Worm (Caenorhabditis elegans) whole organism, mixed stage, embryonic: ENCODE data around the gene T05H10.4.

Experiments used
- M03D4.4 ChIP-seq: sonication (generic microtip); optimal IDR thresholded peaks from 2 replicates; lab custom pipeline; 2017; ENCODE audit warnings: mild to moderate bottlenecking, missing genetic modification characterization, missing compliant biosample characterization
- bed-3 ChIP-seq: fragments of 200-800 bp; sonication (Bioruptor generic); optimal IDR thresholded peaks from 3 replicates; lab custom pipeline; 2018; ENCODE audit warnings: mild to moderate bottlenecking, missing genetic modification characterization, moderate library complexity, missing compliant biosample characterization
- blmp-1 ChIP-seq: fragments of 150-350 bp; optimal IDR thresholded peaks from 2 replicates; lab custom pipeline; 2014; ENCODE audit warnings: missing biosample characterization, missing genetic modification characterization
- ceh-43 ChIP-seq: fragments of 200-800 bp; sonication (Bioruptor generic); optimal IDR thresholded peaks from 2 replicates; lab custom pipeline; 2018; ENCODE audit warnings: mild to moderate bottlenecking, missing genetic modification characterization, moderate library complexity, missing compliant biosample characterization
- ceh-83 ChIP-seq: fragments of 200-800 bp; sonication (Bioruptor generic); optimal IDR thresholded peaks from 2 replicates; lab custom pipeline; 2018; ENCODE audit warnings: mild to moderate bottlenecking, missing genetic modification characterization, missing compliant biosample characterization
- ces-1 ChIP-seq: fragments of 150-350 bp; optimal IDR thresholded peaks from 2 replicates; lab custom pipeline; 2014; ENCODE audit warnings: missing biosample characterization, missing genetic modification reagents, missing genetic modification characterization
- cnd-1 ChIP-seq: fragments of 200-800 bp; sonication (Bioruptor generic); optimal IDR thresholded peaks from 2 replicates; lab custom pipeline; 2018; ENCODE audit warnings: mild to moderate bottlenecking, missing genetic modification characterization, missing compliant biosample characterization
- drap-1 ChIP-seq: fragments of 200-800 bp; sonication (Bioruptor generic); optimal IDR thresholded peaks from 3 replicates; lab custom pipeline; 2018; ENCODE audit warnings: mild to moderate bottlenecking, missing genetic modification characterization, missing compliant biosample characterization
- elt-1 ChIP-seq: sonication (generic microtip); optimal IDR thresholded peaks from 2 replicates; lab custom pipeline; 2017; ENCODE audit warnings: missing genetic modification characterization, mild to moderate bottlenecking, missing compliant biosample characterization, antibody characterized with exemption, moderate library complexity, borderline replicate concordance; ENCODE audit not compliant: insufficient read depth
- elt-3 ChIP-seq: fragments of 150-350 bp; optimal IDR thresholded peaks from 2 replicates; lab custom pipeline; 2014; ENCODE audit warnings: missing biosample characterization, missing genetic modification characterization
- flh-1 ChIP-seq: fragments of 200-800 bp; sonication (Bioruptor generic); optimal IDR thresholded peaks from 2 replicates; lab custom pipeline; 2018; ENCODE audit warnings: mild to moderate bottlenecking, missing genetic modification characterization, moderate library complexity, missing compliant biosample characterization
- ham-2 ChIP-seq: fragments of 200-800 bp; sonication (Bioruptor generic); optimal IDR thresholded peaks from 2 replicates; lab custom pipeline; 2018; ENCODE audit warnings: mild to moderate bottlenecking, missing genetic modification characterization, missing compliant biosample characterization
- hlh-1 ChIP-seq: fragments of 150-350 bp; optimal IDR thresholded peaks from 2 replicates; lab custom pipeline; 2014; ENCODE audit warnings: missing biosample characterization, missing genetic modification reagents, missing genetic modification characterization
- lin-13 ChIP-seq: fragments of 150-350 bp; optimal IDR thresholded peaks from 2 replicates; lab custom pipeline; 2014; ENCODE audit warnings: missing biosample characterization, missing genetic modification characterization
- lin-32 ChIP-seq: fragments of 200-800 bp; sonication (Bioruptor generic); optimal IDR thresholded peaks from 2 replicates; lab custom pipeline; 2018; ENCODE audit warnings: mild to moderate bottlenecking, missing genetic modification characterization, missing compliant biosample characterization
- lsy-2 ChIP-seq: fragments of 150-350 bp; optimal IDR thresholded peaks from 2 replicates; lab custom pipeline; 2014; ENCODE audit warnings: missing biosample characterization, missing genetic modification characterization
- mab-5 ChIP-seq: fragments of 150-350 bp; optimal IDR thresholded peaks from 2 replicates; lab custom pipeline; 2014; ENCODE audit warnings: missing biosample characterization, missing genetic modification characterization
- mep-1 ChIP-seq: fragments of 150-350 bp; optimal IDR thresholded peaks from 2 replicates; lab custom pipeline; 2017; ENCODE audit warnings: missing biosample characterization, missing genetic modification reagents, missing genetic modification characterization, inconsistent platforms
- mls-2 ChIP-seq: sonication (generic microtip); optimal IDR thresholded peaks from 2 replicates; lab custom pipeline; 2016; ENCODE audit warnings: mild to moderate bottlenecking, missing genetic modification characterization, moderate library complexity, missing compliant biosample characterization
- nhr-12 ChIP-seq: fragments of 150-350 bp; optimal IDR thresholded peaks from 2 replicates; lab custom pipeline; 2014; ENCODE audit warnings: missing biosample characterization, missing genetic modification characterization
- nhr-2 ChIP-seq: fragments of 150-350 bp; optimal IDR thresholded peaks from 2 replicates; lab custom pipeline; 2014; ENCODE audit warnings: missing biosample characterization, missing genetic modification characterization
- nhr-237 ChIP-seq: fragments of 150-350 bp; optimal IDR thresholded peaks from 2 replicates; lab custom pipeline; 2014; ENCODE audit warnings: missing biosample characterization, missing genetic modification characterization
- nhr-28 ChIP-seq: fragments of 150-350 bp; optimal IDR thresholded peaks from 2 replicates; lab custom pipeline; 2014; ENCODE audit warnings: missing biosample characterization, missing genetic modification characterization
- pha-4 ChIP-seq: fragments of 150-350 bp; optimal IDR thresholded peaks from 2 replicates; lab custom pipeline; 2018; ENCODE audit warnings: missing biosample characterization, missing genetic modification reagents, missing genetic modification characterization
- sem-2 ChIP-seq: fragments of 200-800 bp; sonication (Bioruptor generic); optimal IDR thresholded peaks from 2 replicates; lab custom pipeline; 2018; ENCODE audit warnings: mild to moderate bottlenecking, missing genetic modification characterization, missing compliant biosample characterization
- snpc-4 ChIP-seq: fragments of 150-350 bp; optimal IDR thresholded peaks from 2 replicates; lab custom pipeline; 2014; ENCODE audit warnings: missing biosample characterization, missing genetic modification characterization
- sptf-1 ChIP-seq: sonication (generic microtip); optimal IDR thresholded peaks from 2 replicates; lab custom pipeline; 2017; ENCODE audit warnings: mild to moderate bottlenecking, missing genetic modification characterization, moderate library complexity, missing compliant biosample characterization
- tbx-8 ChIP-seq: fragments of 200-800 bp; sonication (Bioruptor generic); optimal IDR thresholded peaks from 2 replicates; lab custom pipeline; 2018; ENCODE audit warnings: mild to moderate bottlenecking, missing genetic modification characterization, moderate library complexity, missing compliant biosample characterization
- unc-120 ChIP-seq: sonication (generic microtip); optimal IDR thresholded peaks from 2 replicates; lab custom pipeline; 2017; ENCODE audit warnings: missing genetic modification characterization, missing compliant biosample characterization; ENCODE audit not compliant: poor library complexity, severe bottlenecking
- unc-62 ChIP-seq: fragments of 150-350 bp; optimal IDR thresholded peaks from 2 replicates; lab custom pipeline; 2014; ENCODE audit warnings: missing biosample characterization, missing genetic modification reagents, missing genetic modification characterization
- zip-8 ChIP-seq: fragments of 150-350 bp; optimal IDR thresholded peaks from 2 replicates; lab custom pipeline; 2014; ENCODE audit warnings: missing biosample characterization, missing genetic modification characterization
- ztf-11 ChIP-seq: fragments of 150-350 bp; optimal IDR thresholded peaks from 2 replicates; lab custom pipeline; 2014; ENCODE audit warnings: missing biosample characterization, missing genetic modification characterization

T05H10.4 gene

ce11 chrII:8027663-8028062, 25.3 kb upstream of the T05H10.4 start, which contains the start of gene swsn-7:
Gene swsn-7 (minus strand): TSS chrII:8027763.
- TF ChIP-seq sem-2 (GFP tag; lab: Kevin White, UChicago) (no peak), snpc-4 (tag; lab: Kevin White, UChicago) (no peak), ces-1 (GFP tag; lab: Kevin White, UChicago) (no peak), nhr-12 (tag; lab: Kevin White, UChicago) (no peak), hlh-1 (no peak), ceh-83 (GFP tag; lab: Kevin White, UChicago) (no peak), unc-120 (tag; lab: Kevin White, UChicago) (no peak), lin-32 (no peak), unc-62 (GFP tag; lab: Kevin White, UChicago) (no peak), elt-1 (tag; lab: Kevin White, UChicago) (no peak)

ce11 chrII:8028246-8028694, 24.7 kb upstream of the T05H10.4 start:
- TF ChIP-seq lin-13 (tag; lab: Kevin White, UChicago) (peak; percentile 84), ceh-83 (GFP tag; lab: Kevin White, UChicago) (no peak), zip-8 (tag; lab: Kevin White, UChicago) (no peak), lsy-2 (tag; lab: Kevin White, UChicago) (peak; percentile 50), pha-4 (peak; percentile 85), ceh-43 (no peak), blmp-1 (no peak), cnd-1 (tag; lab: Kevin White, UChicago) (peak; percentile 61), sptf-1 (tag; lab: Kevin White, UChicago) (peak; percentile 74), unc-120 (tag; lab: Kevin White, UChicago) (peak; percentile 80), nhr-28 (tag; lab: Kevin White, UChicago) (no peak), lin-32 (peak; percentile 60), tbx-8 (GFP tag; lab: Kevin White, UChicago) (peak; percentile 57), flh-1 (GFP tag; lab: Kevin White, UChicago) (peak; percentile 30), elt-1 (tag; lab: Kevin White, UChicago) (peak; percentile 33), nhr-237 (no peak), mls-2 (tag; lab: Kevin White, UChicago) (peak; percentile 75), ztf-11 (tag; lab: Kevin White, UChicago) (peak; percentile 28), M03D4.4 (tag; lab: Kevin White, UChicago) (peak; percentile 70), nhr-2 (no peak), drap-1 (GFP tag; lab: Kevin White, UChicago) (peak; percentile 82), bed-3 (no peak), snpc-4 (tag; lab: Kevin White, UChicago) (no peak), ces-1 (GFP tag; lab: Kevin White, UChicago) (peak; percentile 31), hlh-1 (peak; percentile 75), ham-2 (GFP tag; lab: Kevin White, UChicago) (peak; percentile 91), unc-62 (GFP tag; lab: Kevin White, UChicago) (peak; percentile 79), mep-1 (tag; lab: Kevin White, UChicago) (peak; percentile 25)

ce11 chrII:8028730-8029129, 24.2 kb upstream of the T05H10.4 start:
- TF ChIP-seq drap-1 (GFP tag; lab: Kevin White, UChicago) (no peak), ces-1 (GFP tag; lab: Kevin White, UChicago) (no peak), ztf-11 (tag; lab: Kevin White, UChicago) (no peak), elt-1 (tag; lab: Kevin White, UChicago) (no peak), lin-13 (tag; lab: Kevin White, UChicago) (no peak), blmp-1 (no peak), nhr-28 (tag; lab: Kevin White, UChicago) (no peak), nhr-237 (no peak), unc-62 (GFP tag; lab: Kevin White, UChicago) (no peak), nhr-12 (tag; lab: Kevin White, UChicago) (no peak), tbx-8 (GFP tag; lab: Kevin White, UChicago) (no peak), M03D4.4 (tag; lab: Kevin White, UChicago) (no peak), snpc-4 (tag; lab: Kevin White, UChicago) (no peak), lsy-2 (tag; lab: Kevin White, UChicago) (no peak), pha-4 (no peak), elt-3 (tag; lab: Kevin White, UChicago) (no peak)

- no peak for TF ChIP-seq ces-1 (GFP tag; lab: Kevin White, UChicago)
- TF ChIP-seq blmp-1: no peak
- no peak for TF ChIP-seq mab-5 (tag; lab: Kevin White, UChicago)
- no peak for TF ChIP-seq nhr-12 (tag; lab: Kevin White, UChicago)
- no peak for TF ChIP-seq ceh-43
- no peak for TF ChIP-seq unc-62 (GFP tag; lab: Kevin White, UChicago)
- TF ChIP-seq cnd-1 (tag; lab: Kevin White, UChicago): no peak
- TF ChIP-seq nhr-237: no peak
- TF ChIP-seq, all 35 proteins: peak for 0
Observed at ce11 chrII:8032657-8033056, 20.3 kb upstream of the T05H10.4 start, which contains the start of gene nrf-6. Gene nrf-6 (minus strand): TSS chrII:8032708.
